Fruit fly (Drosophila melanogaster): Measurements from ENCODE around the gene Osi10a.

- no peak for TF ChIP-seq Snoo (tag; optimal IDR thresholded peaks at IDR 0.05)
- TF ChIP-seq CG32121 (GFP tag; IDR thresholded peaks at IDR 0.05), result no peak
These were observed 48.5 kb upstream of the Osi10a start, which contains the start of gene Osi3 for dm6 chr3R:6215053-6215882.

Data from whole organism, pupa.